Worm (Caenorhabditis elegans) whole organism, L4 larva: ENCODE measurements around the gene syx-4.

Source experiments
- aly-2 ChIP-seq: sonication (generic microtip); optimal IDR thresholded peaks from 2 replicates; lab custom pipeline; 2018; ENCODE audit warnings: missing biosample characterization, missing genetic modification characterization
- arid-1 ChIP-seq: fragments of 200-800 bp; sonication (Bioruptor generic); conservative IDR thresholded peaks from 2 replicates; pipeline ENCODE4 v1.3.6; 2022; ENCODE audit warnings: missing genetic modification reagents, missing genetic modification characterization, missing compliant biosample characterization
- ceh-82 ChIP-seq: sonication (generic microtip); optimal IDR thresholded peaks from 2 replicates; lab custom pipeline; 2017; ENCODE audit warnings: missing biosample characterization, missing genetic modification characterization
- lin-39 ChIP-seq: fragments of 150-350 bp; optimal IDR thresholded peaks from 2 replicates; lab custom pipeline; 2014; ENCODE audit warnings: missing biosample characterization, missing genetic modification reagents, missing genetic modification characterization
- lir-3 ChIP-seq: sonication (generic microtip); optimal IDR thresholded peaks from 2 replicates; lab custom pipeline; 2016; ENCODE audit warnings: mild to moderate bottlenecking, missing genetic modification characterization, missing compliant biosample characterization
- madf-9 ChIP-seq: fragments of 200-800 bp; sonication (Bioruptor generic); conservative IDR thresholded peaks from 2 replicates; pipeline ENCODE4 v1.3.6; 2022; ENCODE audit warnings: missing genetic modification reagents, missing genetic modification characterization, missing compliant biosample characterization
- nhr-10 ChIP-seq: fragments of 150-350 bp; optimal IDR thresholded peaks from 2 replicates; lab custom pipeline; 2014; ENCODE audit warnings: missing biosample characterization, missing genetic modification characterization
- skn-1 ChIP-seq: fragments of 150-350 bp; optimal IDR thresholded peaks from 2 replicates; lab custom pipeline; 2014; ENCODE audit warnings: missing biosample characterization, missing genetic modification characterization
- unc-62 ChIP-seq, 3 experiments: fragments of 150-350 bp in 1 of 3; sonication (generic microtip); optimal IDR thresholded peaks in 2 of 3; peaks in 1 of 3; 1 replicate in 1 of 3; 2 replicates in 2 of 3; lab custom pipeline; 2014 to 2017; ENCODE audit warnings: missing biosample characterization in 3 of 3, missing genetic modification characterization in 3 of 3, missing genetic modification reagents in 3 of 3, missing genotype in 1 of 3
- zip-2 ChIP-seq: fragments of 150-350 bp; optimal IDR thresholded peaks from 2 replicates; lab custom pipeline; 2014; ENCODE audit warnings: missing biosample characterization, missing genetic modification characterization
- ztf-11 ChIP-seq: fragments of 150-350 bp; optimal IDR thresholded peaks from 2 replicates; lab custom pipeline; 2014; ENCODE audit warnings: missing biosample characterization, missing genetic modification characterization

- TF ChIP-seq nhr-10 (tag; lab: Kevin White, UChicago) = no peak
- no peak for TF ChIP-seq lin-39
- no peak for TF ChIP-seq aly-2 (tag; lab: Kevin White, UChicago)
- no peak for TF ChIP-seq unc-62 (GFP tag; optimal IDR thresholded peaks at IDR 0.05 in 1 of 2; lab: Kevin White, UChicago)
- TF ChIP-seq unc-62 (tag; optimal IDR thresholded peaks at IDR 0.05; lab: Kevin White, UChicago) = no peak
- TF ChIP-seq skn-1 (tag; lab: Kevin White, UChicago) = no peak
- no peak for TF ChIP-seq zip-2 (tag; lab: Kevin White, UChicago)
- TF ChIP-seq ztf-11 = no peak
- no peak for TF ChIP-seq arid-1 (GFP tag; lab: Robert Waterston, UW)
- TF ChIP-seq lir-3 (tag; lab: Kevin White, UChicago) = no peak
- TF ChIP-seq madf-9 (GFP tag; lab: Robert Waterston, UW) = no peak
- TF ChIP-seq ceh-82 (tag; lab: Kevin White, UChicago) = no peak
Observed at ce11 chrIV:8498773-8499360, 41.8 kb downstream of the syx-4 start, which contains the start of the genes acdh-13 and mesp-1.
